Fruit fly (Drosophila melanogaster): Measurements from ENCODE around the gene spdi.
A peak's percentile ranks its signal among the peaks of the same experiment; 100 is the strongest.

Gene spdi

dm6 chrX:621132-621555 lies 1.1 kb upstream of the spdi start, which contains the start of the genes CG13365 and Vsp37A (continued):
- TF ChIP-seq Nf-YB (GFP tag; optimal IDR thresholded peaks at IDR 0.05) (no peak), fu2 (GFP tag; optimal IDR thresholded peaks at IDR 0.05) (peak; percentile 25), CG11093 (GFP tag; IDR thresholded peaks at IDR 0.05) (0 out of 3 replicates have a peak, but pooled peaks have one; percentile 13), p53 (GFP tag; optimal IDR thresholded peaks at IDR 0.05) (no peak), scrt (GFP tag; optimal IDR thresholded peaks at IDR 0.05) (no peak), CG11247 (GFP tag; IDR thresholded peaks at IDR 0.05) (0 out of 2 replicates have a peak, but pooled peaks have one; percentile 16), CG1602 (GFP tag; optimal IDR thresholded peaks at IDR 0.05) (peak; percentile 26), sqz (GFP tag; optimal IDR thresholded peaks at IDR 0.05) (no peak), nerfin-1 (tag; optimal IDR thresholded peaks at IDR 0.05) (peak; percentile 43), CG4617 (GFP tag; optimal IDR thresholded peaks at IDR 0.05; ENCODE audit: borderline replicate concordance) (peak; percentile 55), klu (GFP tag; IDR thresholded peaks at IDR 0.05) (peak; percentile 29; the same call in 1 of the 2 replicates), Doc2 (GFP tag; IDR thresholded peaks at IDR 0.05) (no peak), Nf-YA (GFP tag; IDR thresholded peaks at IDR 0.05) (peak; percentile 39; the same call in 1 of the 2 replicates), lola (GFP tag; optimal IDR thresholded peaks at IDR 0.05) (peak in 1 of 3 experiments; percentile 39), Sox102F (GFP tag; optimal IDR thresholded peaks at IDR 0.05) (peak; percentile 30), CG9817 (tag; optimal IDR thresholded peaks at IDR 0.05) (peak; percentile 37), NFAT (GFP tag; IDR thresholded peaks at IDR 0.05) (no peak), gsb-n (tag; optimal IDR thresholded peaks at IDR 0.05) (peak; percentile 18), crp (GFP tag; optimal IDR thresholded peaks at IDR 0.05) (peak; percentile 7 to 81), hbn (GFP tag; IDR thresholded peaks at IDR 0.05; ENCODE audit: partially characterized antibody) (no peak), CG1792 (GFP tag; optimal IDR thresholded peaks at IDR 0.05) (peak; percentile 67), tx (GFP tag; optimal IDR thresholded peaks at IDR 0.05) (peak; percentile 28), Dp (GFP tag; optimal IDR thresholded peaks at IDR 0.05) (peak; percentile 34), unc-4 (GFP tag; IDR thresholded peaks at IDR 0.05; ENCODE audit: partially characterized antibody) (0 out of 2 replicates have a peak, but pooled peaks have one; percentile 23), Rx (GFP tag; IDR thresholded peaks at IDR 0.05) (no peak), CG8765 (GFP tag; IDR thresholded peaks at IDR 0.05) (no peak), Dip3 (GFP tag; optimal IDR thresholded peaks at IDR 0.05) (peak; percentile 44), CG15479 (GFP tag; optimal IDR thresholded peaks at IDR 0.05) (no peak), CG12391 (tag; optimal IDR thresholded peaks at IDR 0.05) (peak; percentile 52), CG13123 (GFP tag; optimal IDR thresholded peaks at IDR 0.05) (peak; percentile 7), CG34224 (GFP tag; IDR thresholded peaks at IDR 0.05; ENCODE audit: partially characterized antibody) (no peak), Side (GFP tag; optimal IDR thresholded peaks at IDR 0.05) (peak; percentile 48), NC2β (GFP tag; optimal IDR thresholded peaks at IDR 0.05) (no peak), CG12769 (tag; optimal IDR thresholded peaks at IDR 0.05) (peak; percentile 28), Spps (tag; optimal IDR thresholded peaks at IDR 0.05) (no peak), BEAF-32 (GFP tag; optimal IDR thresholded peaks at IDR 0.05) (peak; percentile 55), ase (GFP tag; IDR thresholded peaks at IDR 0.05) (peak; percentile 16; the same call in 1 of the 3 replicates), CG17802 (tag; optimal IDR thresholded peaks at IDR 0.05) (no peak), HmgD (GFP tag; optimal IDR thresholded peaks at IDR 0.05) (peak; percentile 14), zen2 (GFP tag; IDR thresholded peaks at IDR 0.05; ENCODE audit: partially characterized antibody) (no peak), CG12219 (GFP tag; optimal IDR thresholded peaks at IDR 0.05) (no peak), Dip2 (GFP tag; IDR thresholded peaks at IDR 0.05) (no peak), CG15514 (GFP tag; optimal IDR thresholded peaks at IDR 0.05) (peak; percentile 85), CG15073 (GFP tag; optimal IDR thresholded peaks at IDR 0.05) (no peak), repo (GFP tag; optimal IDR thresholded peaks at IDR 0.05) (no peak), Chrac-16 (GFP tag; optimal IDR thresholded peaks at IDR 0.05) (peak; percentile 41), Bgb (GFP tag; IDR thresholded peaks at IDR 0.05; ENCODE audit: partially characterized antibody) (no peak), Med (GFP tag) (peak; percentile 88), CG12299 (tag; optimal IDR thresholded peaks at IDR 0.05) (no peak)
